Fruit fly (Drosophila melanogaster) whole organism, embryonic: ENCODE data around the gene CG46309.

Source experiments
- Ada2b ChIP-seq: fragments of 200-800 bp; sonication (Bioruptor generic); IDR thresholded peaks from 2 replicates; pipeline ENCODE4 v1.3.6; 2022; ENCODE audit warnings: missing biosample characterization, missing genetic modification characterization
- C15 ChIP-seq: fragments of 200-800 bp; sonication (Bioruptor generic); IDR thresholded peaks from 3 replicates; pipeline ENCODE4 v1.3.6; 2022; ENCODE audit warnings: missing biosample characterization, missing genetic modification characterization
- CG10147 ChIP-seq: fragments of 200-800 bp; sonication (Bioruptor generic); optimal IDR thresholded peaks from 2 replicates; lab custom pipeline; 2019; ENCODE audit warnings: missing biosample characterization, mild to moderate bottlenecking, missing genetic modification characterization, moderate library complexity
- CG12299 ChIP-seq: fragments of 200-800 bp; sonication (Bioruptor generic); optimal IDR thresholded peaks from 2 replicates; lab custom pipeline; 2018; ENCODE audit warnings: missing biosample characterization, mild to moderate bottlenecking, missing genetic modification characterization
- CG12391 ChIP-seq: fragments of 200-800 bp; sonication (Bioruptor generic); optimal IDR thresholded peaks from 3 replicates; lab custom pipeline; 2018; ENCODE audit warnings: missing biosample characterization, mild to moderate bottlenecking, missing genetic modification characterization, moderate library complexity
- CG12659 ChIP-seq: fragments of 200-800 bp; sonication (Bioruptor generic); optimal IDR thresholded peaks from 3 replicates; lab custom pipeline; 2017; ENCODE audit warnings: mild to moderate bottlenecking, missing biosample characterization, missing genetic modification reagents, missing genetic modification characterization
- CG12744 ChIP-seq: fragments of 200-800 bp; sonication (Bioruptor generic); optimal IDR thresholded peaks from 2 replicates; lab custom pipeline; 2016; ENCODE audit warnings: missing biosample characterization, missing genetic modification characterization
- CG13123 ChIP-seq: fragments of 200-800 bp; sonication (Bioruptor generic); optimal IDR thresholded peaks from 2 replicates; lab custom pipeline; 2016; ENCODE audit warnings: missing biosample characterization, missing genetic modification characterization
- CG13894 ChIP-seq: fragments of 200-800 bp; sonication (Bioruptor generic); optimal IDR thresholded peaks from 3 replicates; lab custom pipeline; 2018; ENCODE audit warnings: missing biosample characterization, mild to moderate bottlenecking, missing genetic modification characterization, moderate library complexity
- CG14710 ChIP-seq: fragments of 200-800 bp; sonication (Bioruptor generic); optimal IDR thresholded peaks from 3 replicates; lab custom pipeline; 2019; ENCODE audit warnings: missing biosample characterization, mild to moderate bottlenecking, missing genetic modification characterization, moderate library complexity
- CG17186 ChIP-seq: fragments of 200-800 bp; sonication (Bioruptor generic); optimal IDR thresholded peaks from 3 replicates; lab custom pipeline; 2017; ENCODE audit warnings: missing biosample characterization, missing genetic modification reagents, missing genetic modification characterization
- CG17802 ChIP-seq: fragments of 200-800 bp; sonication (Bioruptor generic); optimal IDR thresholded peaks from 2 replicates; lab custom pipeline; 2018; ENCODE audit warnings: missing biosample characterization, mild to moderate bottlenecking, missing genetic modification characterization, moderate library complexity
- CG18476 ChIP-seq: fragments of 200-800 bp; sonication (Bioruptor generic); optimal IDR thresholded peaks from 2 replicates; lab custom pipeline; 2016; ENCODE audit warnings: missing biosample characterization, mild to moderate bottlenecking, missing genetic modification characterization
- CG18764 ChIP-seq: fragments of 200-800 bp; sonication (Bioruptor generic); optimal IDR thresholded peaks from 3 replicates; lab custom pipeline; 2016; ENCODE audit warnings: missing biosample characterization, missing genetic modification characterization
- CG3065 ChIP-seq: fragments of 200-800 bp; sonication (Bioruptor generic); optimal IDR thresholded peaks from 2 replicates; lab custom pipeline; 2016; ENCODE audit warnings: missing biosample characterization, missing genetic modification characterization
- CG31224 ChIP-seq: fragments of 200-800 bp; sonication (Bioruptor generic); IDR thresholded peaks from 2 replicates; pipeline ENCODE4 v1.3.6; 2022; ENCODE audit warnings: missing biosample characterization, missing genetic modification characterization
- CG32532 ChIP-seq: fragments of 200-800 bp; sonication (Bioruptor generic); IDR thresholded peaks from 2 replicates; pipeline ENCODE4 v1.3.6; 2022; ENCODE audit warnings: missing biosample characterization, missing genetic modification characterization
- CG32767 ChIP-seq: fragments of 200-800 bp; sonication (Bioruptor generic); IDR thresholded peaks from 2 replicates; pipeline ENCODE4 v1.3.6; 2022; ENCODE audit warnings: missing biosample characterization, missing genetic modification characterization
- CG6175 ChIP-seq: fragments of 200-800 bp; sonication (Bioruptor generic); IDR thresholded peaks from 3 replicates; pipeline ENCODE4 v1.3.6; 2022; ENCODE audit warnings: missing biosample characterization, missing genetic modification characterization
- CG6689 ChIP-seq: fragments of 200-800 bp; sonication (Bioruptor generic); IDR thresholded peaks from 2 replicates; pipeline ENCODE4 v1.3.6; 2022; ENCODE audit warnings: missing biosample characterization, missing genetic modification characterization
- CG7271 ChIP-seq: fragments of 200-800 bp; sonication (Bioruptor generic); optimal IDR thresholded peaks from 2 replicates; lab custom pipeline; 2018; ENCODE audit warnings: missing biosample characterization, mild to moderate bottlenecking, missing genetic modification characterization, moderate library complexity
- CkIIα-i1 ChIP-seq: fragments of 200-800 bp; sonication (Bioruptor generic); IDR thresholded peaks from 2 replicates; pipeline ENCODE4 v1.3.6; 2022; ENCODE audit warnings: missing biosample characterization, missing genetic modification characterization
- D19B ChIP-seq: fragments of 200-800 bp; sonication (Bioruptor generic); optimal IDR thresholded peaks from 2 replicates; lab custom pipeline; 2017; ENCODE audit warnings: missing biosample characterization, mild to moderate bottlenecking, missing genetic modification characterization
- Dfd ChIP-seq, 2 experiments: fragments of >200 bp; optimal IDR thresholded peaks; 2 replicates each; lab custom pipeline; 2017; ENCODE audit warnings: missing biosample characterization in 2 of 2, missing genetic modification characterization in 2 of 2
- Dref ChIP-seq: fragments of 200-800 bp; sonication (Bioruptor generic); IDR thresholded peaks from 2 replicates; pipeline ENCODE4 v1.3.6; 2022; ENCODE audit warnings: missing biosample characterization, missing genetic modification characterization
- HLHmδ ChIP-seq: fragments of 200-800 bp; sonication (Bioruptor generic); optimal IDR thresholded peaks from 2 replicates; lab custom pipeline; 2018; ENCODE audit warnings: missing biosample characterization, mild to moderate bottlenecking, missing genetic modification characterization, moderate library complexity
- MBD-R2 ChIP-seq: fragments of 200-800 bp; sonication (Bioruptor generic); IDR thresholded peaks from 2 replicates; pipeline ENCODE4 v1.3.6; 2022; ENCODE audit warnings: missing biosample characterization, missing genetic modification characterization
- NC2α ChIP-seq: fragments of 200-800 bp; sonication (Bioruptor generic); optimal IDR thresholded peaks from 2 replicates; lab custom pipeline; 2016; ENCODE audit warnings: missing biosample characterization, missing genetic modification characterization
- NK7.1 ChIP-seq: fragments of 200-800 bp; sonication (Bioruptor generic); optimal IDR thresholded peaks from 3 replicates; lab custom pipeline; 2016; ENCODE audit warnings: missing biosample characterization, missing genetic modification characterization
- Nf-YC ChIP-seq: fragments of 200-800 bp; optimal IDR thresholded peaks from 3 replicates; lab custom pipeline; 2019; ENCODE audit warnings: missing biosample characterization, mild to moderate bottlenecking, missing genetic modification characterization, moderate library complexity
- NfI ChIP-seq: fragments of 200-800 bp; sonication (Bioruptor generic); optimal IDR thresholded peaks from 3 replicates; lab custom pipeline; 2018; ENCODE audit warnings: missing biosample characterization, mild to moderate bottlenecking, missing genetic modification characterization, moderate library complexity
- Oli ChIP-seq: fragments of 200-800 bp; sonication (Bioruptor generic); optimal IDR thresholded peaks from 2 replicates; lab custom pipeline; 2018; ENCODE audit warnings: missing biosample characterization, mild to moderate bottlenecking, missing genetic modification characterization, moderate library complexity
- Sry-δ ChIP-seq: fragments of 200-800 bp; sonication (Bioruptor generic); optimal IDR thresholded peaks from 2 replicates; lab custom pipeline; 2016; ENCODE audit warnings: missing biosample characterization, missing genetic modification characterization
- az2 ChIP-seq: fragments of 200-800 bp; sonication (Bioruptor generic); optimal IDR thresholded peaks from 3 replicates; lab custom pipeline; 2016; ENCODE audit warnings: missing biosample characterization, missing genetic modification characterization
- ci ChIP-seq: fragments of 200-800 bp; sonication (Bioruptor generic); IDR thresholded peaks from 3 replicates; pipeline ENCODE4 v1.3.6; 2022; ENCODE audit warnings: missing biosample characterization, missing genetic modification characterization
- dan ChIP-seq: fragments of 200-800 bp; sonication (Bioruptor generic); IDR thresholded peaks from 2 replicates; pipeline ENCODE4 v1.3.6; 2022; ENCODE audit warnings: missing biosample characterization, missing genetic modification characterization
- dati ChIP-seq: fragments of 200-800 bp; sonication (Bioruptor generic); IDR thresholded peaks from 2 replicates; pipeline ENCODE4 v1.3.6; 2022; ENCODE audit warnings: missing biosample characterization, missing genetic modification characterization
- h ChIP-seq: fragments of >200 bp; optimal IDR thresholded peaks from 2 replicates; lab custom pipeline; 2017
- hkb ChIP-seq, 2 experiments: fragments of 200-800 bp in 1 of 2; fragments of >200 bp in 1 of 2; sonication (Bioruptor generic) in 1 of 2; IDR thresholded peaks in 1 of 2; optimal IDR thresholded peaks in 1 of 2; 2 replicates each; pipeline versions ENCODE4 v1.3.6 to Lab custom; 2017 to 2022; ENCODE audit warnings: missing biosample characterization in 1 of 2, missing genetic modification characterization in 1 of 2
- jing ChIP-seq: fragments of 200-800 bp; sonication (Bioruptor generic); optimal IDR thresholded peaks from 2 replicates; lab custom pipeline; 2018; ENCODE audit warnings: missing biosample characterization, mild to moderate bottlenecking, missing genetic modification characterization
- jumu ChIP-seq: fragments of 200-800 bp; sonication (Bioruptor generic); optimal IDR thresholded peaks from 3 replicates; lab custom pipeline; 2016; ENCODE audit warnings: missing biosample characterization, missing genetic modification characterization
- lbe ChIP-seq: fragments of 200-800 bp; sonication (Bioruptor generic); optimal IDR thresholded peaks from 2 replicates; lab custom pipeline; 2016; ENCODE audit warnings: missing biosample characterization, mild to moderate bottlenecking, missing genetic modification characterization
- nerfin-1 ChIP-seq: fragments of 200-800 bp; sonication (Bioruptor generic); optimal IDR thresholded peaks from 3 replicates; lab custom pipeline; 2019; ENCODE audit warnings: missing biosample characterization, mild to moderate bottlenecking, missing genetic modification characterization, moderate library complexity
- nom ChIP-seq: fragments of 200-800 bp; sonication (Bioruptor generic); optimal IDR thresholded peaks from 2 replicates; lab custom pipeline; 2017; ENCODE audit warnings: missing biosample characterization, missing genetic modification characterization, mild to moderate bottlenecking, moderate library complexity, missing genetic modification reagents
- pan ChIP-seq, 4 experiments: fragments of >200 bp in 3 of 4; fragments of 200-800 bp in 1 of 4; sonication (Bioruptor generic) in 1 of 4; optimal IDR thresholded peaks in 3 of 4; IDR thresholded peaks in 1 of 4; 2 replicates each; pipeline versions ENCODE4 v1.3.6 to Lab custom; 2017 to 2022; ENCODE audit warnings: missing biosample characterization in 2 of 4, missing genetic modification characterization in 2 of 4, mixed read lengths in 1 of 4
- pzg ChIP-seq: fragments of 200-800 bp; sonication (Bioruptor generic); optimal IDR thresholded peaks from 3 replicates; lab custom pipeline; 2018; ENCODE audit warnings: missing biosample characterization, mild to moderate bottlenecking, missing genetic modification characterization, moderate library complexity
- ro ChIP-seq: fragments of 200-800 bp; sonication (Bioruptor generic); IDR thresholded peaks from 2 replicates; pipeline ENCODE4 v1.3.6; 2022; ENCODE audit warnings: missing biosample characterization, missing genetic modification characterization
- sd ChIP-seq: fragments of 200-800 bp; sonication (Bioruptor generic); optimal IDR thresholded peaks from 3 replicates; lab custom pipeline; 2018; ENCODE audit warnings: missing biosample characterization, mild to moderate bottlenecking, missing genetic modification characterization, moderate library complexity
- sug ChIP-seq: fragments of 200-800 bp; optimal IDR thresholded peaks from 2 replicates; lab custom pipeline; 2019; ENCODE audit warnings: missing biosample characterization, mild to moderate bottlenecking, missing genetic modification characterization, moderate library complexity
- zfh1 ChIP-seq: fragments of 200-800 bp; sonication (Bioruptor generic); IDR thresholded peaks from 3 replicates; pipeline ENCODE4 v1.3.6; 2022; ENCODE audit warnings: missing biosample characterization, missing genetic modification characterization

The CG46309 gene

dm6 chr2L:16286360-16287005 is 34.9 kb upstream of the CG46309 start (continued):
- TF ChIP-seq Sry-δ (GFP tag; lab: Kevin White, UChicago) (peak; percentile 41), hkb (optimal IDR thresholded peaks at IDR 0.05; lab: Kevin White, UChicago) (no peak), hkb (GFP tag; IDR thresholded peaks at IDR 0.05; lab: Robert Waterston, UW) (no peak), CG3065 (GFP tag; lab: Kevin White, UChicago) (peak; percentile 64), NK7.1 (GFP tag; lab: Kevin White, UChicago) (peak; percentile 69), CG12659 (GFP tag; lab: Kevin White, UChicago) (peak; percentile 88), jumu (peak; percentile 79), sd (tag; lab: Kevin White, UChicago) (peak; percentile 99), CG31224 (GFP tag; lab: Robert Waterston, UW) (no peak), CG12299 (tag; lab: Kevin White, UChicago) (peak; percentile 68), CG12744 (GFP tag; lab: Kevin White, UChicago) (peak; percentile 89), sug (tag; lab: Kevin White, UChicago) (peak; percentile 50), zfh1 (GFP tag; lab: Robert Waterston, UW) (no peak), CG32767 (no peak), pan (optimal IDR thresholded peaks at IDR 0.05; lab: Kevin White, UChicago) (no peak), pan (GFP tag; optimal IDR thresholded peaks at IDR 0.05 in 1 of 2, IDR thresholded peaks at IDR 0.05 in 1 of 2) (no peak), pzg (GFP tag; lab: Kevin White, UChicago) (peak; percentile 1), h (lab: Kevin White, UChicago) (no peak), C15 (GFP tag; lab: Robert Waterston, UW) (no peak), CG18476 (GFP tag; lab: Kevin White, UChicago) (peak; percentile 78), CG6689 (GFP tag; lab: Robert Waterston, UW) (no peak), Dfd (GFP tag; optimal IDR thresholded peaks at IDR 0.05; lab: Kevin White, UChicago) (no peak), NfI (peak; percentile 81), Ada2b (GFP tag; lab: Robert Waterston, UW) (no peak), CG17186 (GFP tag; lab: Kevin White, UChicago) (peak; percentile 24), Oli (tag; lab: Kevin White, UChicago) (peak; percentile 89), ro (GFP tag; lab: Robert Waterston, UW) (no peak), D19B (GFP tag; lab: Kevin White, UChicago) (peak; percentile 82), nerfin-1 (tag; lab: Kevin White, UChicago) (peak; percentile 52), Nf-YC (tag; lab: Kevin White, UChicago) (peak; percentile 57), CkIIα-i1 (no peak), CG13123 (GFP tag; lab: Kevin White, UChicago) (peak; percentile 73), MBD-R2 (GFP tag; lab: Robert Waterston, UW) (no peak), CG18764 (peak; percentile 75), CG14710 (tag; lab: Kevin White, UChicago) (peak; percentile 82), lbe (GFP tag; lab: Kevin White, UChicago) (no peak), nom (GFP tag; lab: Kevin White, UChicago) (peak; percentile 67), CG32532 (GFP tag; lab: Robert Waterston, UW) (no peak), CG7271 (tag; lab: Kevin White, UChicago) (peak; percentile 50), NC2α (GFP tag; lab: Kevin White, UChicago) (peak; percentile 70), CG17802 (peak; percentile 56), dati (GFP tag; lab: Robert Waterston, UW) (no peak), dan (no peak), ci (GFP tag; lab: Robert Waterston, UW) (no peak), CG12391 (tag; lab: Kevin White, UChicago) (peak; percentile 90), HLHmδ (GFP tag; lab: Kevin White, UChicago) (no peak), CG6175 (GFP tag; lab: Robert Waterston, UW) (no peak), Dref (no peak), CG10147 (peak; percentile 69), CG13894 (peak; percentile 28), jing (GFP tag; lab: Kevin White, UChicago) (peak; percentile 38), az2 (GFP tag; lab: Kevin White, UChicago) (peak; percentile 74)
